Worm (Caenorhabditis elegans) whole organism, late embryonic: Measurements from ENCODE around the gene lmd-4.
"Not testable (repeated sequence)": the region's sequence is repeated elsewhere in the genome, so short reads cannot be mapped to it uniquely, and the experiment has no call there.

Experiments used
- C08G9.2 ChIP-seq: sonication (generic microtip); optimal IDR thresholded peaks from 2 replicates; lab custom pipeline; 2016; ENCODE audit warnings: mild to moderate bottlenecking, missing genetic modification characterization, moderate library complexity, missing compliant biosample characterization
- C38D4.7 ChIP-seq: fragments of 200-800 bp; sonication (Bioruptor generic); optimal IDR thresholded peaks from 2 replicates; lab custom pipeline; 2018; ENCODE audit warnings: mild to moderate bottlenecking, missing genetic modification characterization, moderate library complexity, missing compliant biosample characterization
- K09A11.1 ChIP-seq: sonication (generic microtip); optimal IDR thresholded peaks from 2 replicates; lab custom pipeline; 2017; ENCODE audit warnings: antibody characterized with exemption, mild to moderate bottlenecking, missing genetic modification characterization, missing compliant biosample characterization; ENCODE audit not compliant: insufficient read depth
- ahr-1 ChIP-seq: sonication (generic microtip); optimal IDR thresholded peaks from 2 replicates; lab custom pipeline; 2016; ENCODE audit warnings: missing genetic modification characterization, missing compliant biosample characterization
- ama-1 ChIP-seq: fragments of 150-350 bp; optimal IDR thresholded peaks from 2 replicates; lab custom pipeline; 2014
- ceh-18 ChIP-seq: sonication (generic microtip); optimal IDR thresholded peaks from 2 replicates; lab custom pipeline; 2016; ENCODE audit warnings: missing genetic modification characterization, missing compliant biosample characterization
- ceh-2 ChIP-seq: sonication (generic microtip); optimal IDR thresholded peaks from 2 replicates; lab custom pipeline; 2016; ENCODE audit warnings: missing genotype, missing genetic modification characterization, missing compliant biosample characterization
- ceh-22 ChIP-seq: sonication (generic microtip); optimal IDR thresholded peaks from 2 replicates; lab custom pipeline; 2017; ENCODE audit warnings: missing biosample characterization, missing genetic modification characterization
- ceh-24 ChIP-seq: sonication (generic microtip); optimal IDR thresholded peaks from 2 replicates; lab custom pipeline; 2016; ENCODE audit warnings: mild to moderate bottlenecking, missing genetic modification characterization, missing compliant biosample characterization
- ceh-30 ChIP-seq: fragments of 150-350 bp; optimal IDR thresholded peaks from 2 replicates; lab custom pipeline; 2014; ENCODE audit warnings: missing biosample characterization, missing genetic modification characterization
- ceh-34 ChIP-seq: sonication (generic microtip); optimal IDR thresholded peaks from 2 replicates; lab custom pipeline; 2016; ENCODE audit warnings: mild to moderate bottlenecking, missing genetic modification characterization, missing compliant biosample characterization
- ceh-45 ChIP-seq: fragments of 200-800 bp; sonication (Bioruptor generic); IDR thresholded peaks from 2 replicates; pipeline ENCODE4 v1.3.6; 2022; ENCODE audit warnings: missing genetic modification reagents, missing genetic modification characterization, missing compliant biosample characterization
- ceh-48 ChIP-seq: sonication (generic microtip); optimal IDR thresholded peaks from 2 replicates; lab custom pipeline; 2016; ENCODE audit warnings: missing genetic modification characterization, inconsistent platforms, missing compliant biosample characterization
- ceh-6 ChIP-seq: fragments of 200-800 bp; sonication (Bioruptor generic); optimal IDR thresholded peaks from 2 replicates; lab custom pipeline; 2018; ENCODE audit warnings: mild to moderate bottlenecking, missing genetic modification characterization, missing compliant biosample characterization
- elt-2 ChIP-seq: sonication (generic microtip); optimal IDR thresholded peaks from 2 replicates; lab custom pipeline; 2016; ENCODE audit warnings: missing genetic modification reagents, missing genetic modification characterization, missing compliant biosample characterization
- elt-4 ChIP-seq: sonication (generic microtip); optimal IDR thresholded peaks from 2 replicates; lab custom pipeline; 2016; ENCODE audit warnings: missing genetic modification characterization, missing compliant biosample characterization
- ets-4 ChIP-seq: sonication (generic microtip); optimal IDR thresholded peaks from 2 replicates; lab custom pipeline; 2016; ENCODE audit warnings: missing genetic modification characterization, missing compliant biosample characterization
- eyg-1 ChIP-seq: sonication (generic microtip); optimal IDR thresholded peaks from 2 replicates; lab custom pipeline; 2016; ENCODE audit warnings: missing genotype, missing genetic modification characterization, missing compliant biosample characterization
- fax-1 ChIP-seq: sonication (generic microtip); optimal IDR thresholded peaks from 2 replicates; lab custom pipeline; 2016; ENCODE audit warnings: missing genotype, missing genetic modification characterization, missing compliant biosample characterization
- fkh-10 ChIP-seq: fragments of 150-350 bp; optimal IDR thresholded peaks from 2 replicates; lab custom pipeline; 2014; ENCODE audit warnings: missing biosample characterization, missing genetic modification reagents, missing genetic modification characterization
- gmeb-2 ChIP-seq: sonication (generic microtip); optimal IDR thresholded peaks from 2 replicates; lab custom pipeline; 2016; ENCODE audit warnings: missing genetic modification characterization, inconsistent platforms, missing compliant biosample characterization
- hlh-13 ChIP-seq: fragments of 200-800 bp; sonication (Bioruptor generic); optimal IDR thresholded peaks from 2 replicates; lab custom pipeline; 2018; ENCODE audit warnings: mild to moderate bottlenecking, missing genetic modification characterization, missing compliant biosample characterization
- hlh-30 ChIP-seq: sonication (generic microtip); optimal IDR thresholded peaks from 2 replicates; lab custom pipeline; 2017; ENCODE audit warnings: antibody characterized with exemption, missing genetic modification characterization, missing compliant biosample characterization; ENCODE audit not compliant: insufficient read depth
- hlh-8 ChIP-seq: sonication (generic microtip); optimal IDR thresholded peaks from 2 replicates; lab custom pipeline; 2016; ENCODE audit warnings: missing genotype, missing genetic modification characterization, missing compliant biosample characterization
- lim-6 ChIP-seq: sonication (generic microtip); optimal IDR thresholded peaks from 2 replicates; lab custom pipeline; 2016; ENCODE audit warnings: missing genetic modification characterization, missing compliant biosample characterization
- mec-3 ChIP-seq: sonication (generic microtip); optimal IDR thresholded peaks from 2 replicates; lab custom pipeline; 2016; ENCODE audit warnings: borderline replicate concordance, missing genetic modification characterization, missing compliant biosample characterization
- nfya-1 ChIP-seq: sonication (generic microtip); optimal IDR thresholded peaks from 2 replicates; lab custom pipeline; 2017; ENCODE audit warnings: missing genetic modification characterization, mild to moderate bottlenecking, missing compliant biosample characterization, antibody characterized with exemption, moderate library complexity
- nhr-232 ChIP-seq: sonication (generic microtip); optimal IDR thresholded peaks from 2 replicates; lab custom pipeline; 2016; ENCODE audit warnings: missing genetic modification characterization, missing compliant biosample characterization
- npax-4 ChIP-seq: sonication (generic microtip); optimal IDR thresholded peaks from 2 replicates; lab custom pipeline; 2016; ENCODE audit warnings: missing genetic modification characterization, missing compliant biosample characterization
- odd-2 ChIP-seq: sonication (generic microtip); optimal IDR thresholded peaks from 2 replicates; lab custom pipeline; 2017; ENCODE audit warnings: antibody characterized with exemption, mild to moderate bottlenecking, missing genetic modification characterization, missing compliant biosample characterization
- pqm-1 ChIP-seq: sonication (generic microtip); optimal IDR thresholded peaks from 2 replicates; lab custom pipeline; 2016; ENCODE audit warnings: missing genetic modification characterization, missing compliant biosample characterization
- pros-1 ChIP-seq: fragments of 150-350 bp; optimal IDR thresholded peaks from 2 replicates; lab custom pipeline; 2014; ENCODE audit warnings: missing biosample characterization, missing genetic modification reagents, missing genetic modification characterization
- rnt-1 ChIP-seq: sonication (generic microtip); optimal IDR thresholded peaks from 2 replicates; lab custom pipeline; 2016; ENCODE audit warnings: missing genetic modification characterization, missing compliant biosample characterization
- syd-9 ChIP-seq: sonication (generic microtip); optimal IDR thresholded peaks from 2 replicates; lab custom pipeline; 2016; ENCODE audit warnings: mild to moderate bottlenecking, missing genetic modification characterization, moderate library complexity, missing compliant biosample characterization
- tbx-2 ChIP-seq: sonication (generic microtip); optimal IDR thresholded peaks from 2 replicates; lab custom pipeline; 2016; ENCODE audit warnings: missing genetic modification characterization, missing compliant biosample characterization
- tbx-7 ChIP-seq: sonication (generic microtip); optimal IDR thresholded peaks from 2 replicates; lab custom pipeline; 2016; ENCODE audit warnings: missing genotype, missing genetic modification characterization, missing compliant biosample characterization
- ttx-3 ChIP-seq: sonication (generic microtip); optimal IDR thresholded peaks from 2 replicates; lab custom pipeline; 2016; ENCODE audit warnings: missing genetic modification reagents, missing genetic modification characterization, missing compliant biosample characterization
- unc-3 ChIP-seq, 2 experiments: fragments of 200-800 bp in 1 of 2; sonication (Bioruptor generic) in 1 of 2; sonication (generic microtip) in 1 of 2; conservative IDR thresholded peaks in 1 of 2; optimal IDR thresholded peaks in 1 of 2; 2 replicates each; pipeline versions ENCODE4 v1.3.6 to Lab custom; 2016 to 2022; ENCODE audit warnings: missing compliant biosample characterization in 2 of 2, missing genetic modification characterization in 2 of 2, missing genetic modification reagents in 1 of 2
- unc-42 ChIP-seq: sonication (generic microtip); optimal IDR thresholded peaks from 2 replicates; lab custom pipeline; 2016; ENCODE audit warnings: missing genotype, missing genetic modification characterization, missing compliant biosample characterization
- unc-86 ChIP-seq: sonication (generic microtip); optimal IDR thresholded peaks from 2 replicates; lab custom pipeline; 2016; ENCODE audit warnings: missing genetic modification characterization, missing compliant biosample characterization
- zip-5 ChIP-seq: sonication (generic microtip); optimal IDR thresholded peaks from 2 replicates; lab custom pipeline; 2016; ENCODE audit warnings: missing genetic modification characterization, missing compliant biosample characterization
- ztf-16 ChIP-seq: sonication (generic microtip); optimal IDR thresholded peaks from 2 replicates; lab custom pipeline; 2017; ENCODE audit warnings: missing genetic modification characterization, missing compliant biosample characterization

Gene lmd-4

DNA sequence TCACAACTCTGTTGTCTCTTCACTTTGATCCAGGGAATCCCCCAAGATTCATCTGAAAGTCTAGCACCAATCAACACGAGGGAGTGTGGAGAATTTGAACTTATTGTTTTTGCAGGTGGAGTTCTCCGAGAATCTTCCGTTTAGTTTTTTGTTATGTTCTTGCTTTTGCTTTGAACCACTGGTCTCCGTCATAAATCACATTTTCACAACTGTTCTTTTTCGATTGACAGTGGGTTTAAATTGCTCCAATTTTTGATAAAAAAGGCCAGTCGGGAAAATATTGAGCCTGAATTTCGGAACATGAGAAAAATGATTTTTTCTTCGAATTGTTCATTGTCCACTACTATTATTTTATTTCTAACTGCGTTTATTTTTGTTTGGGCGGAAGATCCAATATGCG is 1.1 kb upstream of the lmd-4 start, which contains the start of gene F10G2.10:
Gene F10G2.10, plus strand, starts transcription at position 301 of the 400 bp plus-strand sequence.
- TF ChIP-seq ceh-45 (GFP tag; lab: Robert Waterston, UW) (no peak), fkh-10 (GFP tag; lab: Kevin White, UChicago) (no peak), syd-9 (no peak), tbx-2 (tag; lab: Kevin White, UChicago) (no peak), tbx-7 (tag; lab: Kevin White, UChicago) (no peak), ceh-34 (tag; lab: Kevin White, UChicago) (no peak), rnt-1 (tag; lab: Kevin White, UChicago) (no peak), ahr-1 (no peak), npax-4 (no peak)
- TF ChIP-seq, all 69 proteins: peak for 0

DNA sequence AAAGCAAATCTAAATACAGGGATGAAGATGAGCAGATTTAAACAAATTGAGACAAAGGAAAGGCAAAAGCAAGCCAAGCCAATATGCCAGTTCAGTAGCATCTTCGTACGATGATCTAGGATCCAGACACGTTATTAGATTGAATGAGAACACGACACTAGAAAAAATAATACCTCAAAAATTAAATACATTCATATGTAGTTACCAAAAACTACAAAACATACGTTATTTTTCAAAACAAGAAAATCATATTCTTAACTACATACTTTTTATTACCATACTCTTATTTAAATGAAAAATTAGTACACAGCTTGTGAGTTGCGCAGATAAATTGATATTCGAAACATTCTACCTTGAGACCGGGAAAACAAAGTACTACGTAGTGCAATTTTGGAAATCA is 7.6 kb downstream of the lmd-4 start, which contains the start of gene srx-6:
Gene srx-6, minus strand, starts transcription at position 101 of the 400 bp plus-strand sequence.
- TF ChIP-seq nhr-232 (tag; lab: Kevin White, UChicago) (no peak), unc-86 (no peak)

DNA sequence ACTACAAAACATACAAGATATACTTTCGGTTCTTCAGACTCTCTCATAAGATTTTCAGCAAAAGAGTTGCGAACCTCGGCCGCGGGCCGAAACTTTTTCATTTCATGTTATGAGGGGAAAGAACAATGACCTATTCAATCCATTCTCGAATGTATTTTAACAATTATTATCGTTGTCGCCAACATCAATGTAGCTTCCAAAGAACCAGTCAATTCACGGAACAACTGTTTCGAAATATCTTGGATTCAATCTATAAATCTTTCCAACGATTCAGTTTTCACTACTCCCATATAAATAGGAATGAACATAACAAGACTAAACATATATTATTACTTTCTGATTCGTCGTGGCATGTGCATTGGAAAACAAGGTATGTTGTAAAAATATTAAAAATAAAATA is 13.7 kb downstream of the lmd-4 start, which contains the start of gene F07G11.1:
Gene F07G11.1, plus strand, starts transcription at position 301 of the 400 bp plus-strand sequence.
- TF ChIP-seq ceh-18 (tag; lab: Kevin White, UChicago) (no peak), pqm-1 (tag; lab: Kevin White, UChicago) (no peak), ztf-16 (tag; lab: Kevin White, UChicago) (no peak), elt-4 (tag; lab: Kevin White, UChicago) (no peak), nfya-1 (tag; lab: Kevin White, UChicago) (no peak), rnt-1 (tag; lab: Kevin White, UChicago) (no peak)

DNA sequence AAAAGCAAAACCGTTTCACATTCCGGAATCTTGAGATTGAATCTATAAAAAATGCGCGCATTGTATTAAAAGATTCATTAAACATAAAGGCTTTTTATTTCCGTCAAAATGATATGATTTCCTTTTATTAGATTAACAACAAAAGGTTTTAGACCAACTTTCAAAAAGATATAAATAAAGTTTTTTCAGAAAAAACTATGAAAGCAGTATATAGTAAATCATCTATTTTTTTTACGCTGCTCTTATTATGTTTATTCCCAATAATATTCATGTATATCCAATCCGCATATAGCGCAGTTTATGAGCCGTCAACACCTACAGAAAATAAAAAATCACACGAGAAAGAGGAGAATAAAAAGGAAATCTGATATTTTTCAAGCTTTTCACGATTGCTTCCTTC is 16.3 kb downstream of the lmd-4 start, which contains the start of gene F07G11.2:
Gene F07G11.2, plus strand, starts transcription at position 301 of the 400 bp plus-strand sequence.
- TF ChIP-seq fax-1, tbx-2, nfya-1 (tag; lab: Kevin White, UChicago): not testable (repeated sequence)

DNA sequence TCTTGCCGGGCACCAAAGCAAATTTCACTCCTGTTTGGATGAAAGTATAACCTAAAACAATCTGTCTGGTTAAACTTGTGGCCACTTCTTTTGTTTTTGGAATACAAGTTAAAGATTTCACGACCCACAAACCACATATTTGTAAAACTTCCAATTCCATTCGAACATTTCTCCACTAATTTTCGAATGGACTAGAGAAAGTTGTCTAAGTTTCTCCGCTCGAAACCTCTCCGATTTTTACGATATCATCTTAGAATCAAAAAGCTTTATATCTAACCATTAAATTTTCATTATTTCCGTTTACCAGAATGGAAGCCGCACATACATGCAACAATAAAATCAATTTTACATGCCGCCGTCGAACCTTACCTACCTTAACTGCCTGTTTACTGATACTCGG is 22.3 kb downstream of the lmd-4 start, which contains the start of gene F07G11.3:
Gene F07G11.3, plus strand, starts transcription at position 301 of the 400 bp plus-strand sequence.
- TF ChIP-seq zip-5 (tag; lab: Kevin White, UChicago) = no peak
- no peak for TF ChIP-seq ceh-22 (tag; lab: Kevin White, UChicago)
- no peak for TF ChIP-seq hlh-13
- TF ChIP-seq pros-1 (tag; lab: Kevin White, UChicago) = no peak
- TF ChIP-seq npax-4 = no peak
- TF ChIP-seq hlh-30 (tag; lab: Kevin White, UChicago) = no peak
- no peak for TF ChIP-seq C38D4.7 (GFP tag; lab: Kevin White, UChicago)
- TF ChIP-seq ceh-2 = no peak
- no peak for TF ChIP-seq ceh-24 (tag; lab: Kevin White, UChicago)
- TF ChIP-seq ceh-48 (tag; lab: Kevin White, UChicago) = no peak
- TF ChIP-seq K09A11.1 (tag; lab: Kevin White, UChicago) = no peak
- TF ChIP-seq, all 69 proteins: peak for 0

DNA sequence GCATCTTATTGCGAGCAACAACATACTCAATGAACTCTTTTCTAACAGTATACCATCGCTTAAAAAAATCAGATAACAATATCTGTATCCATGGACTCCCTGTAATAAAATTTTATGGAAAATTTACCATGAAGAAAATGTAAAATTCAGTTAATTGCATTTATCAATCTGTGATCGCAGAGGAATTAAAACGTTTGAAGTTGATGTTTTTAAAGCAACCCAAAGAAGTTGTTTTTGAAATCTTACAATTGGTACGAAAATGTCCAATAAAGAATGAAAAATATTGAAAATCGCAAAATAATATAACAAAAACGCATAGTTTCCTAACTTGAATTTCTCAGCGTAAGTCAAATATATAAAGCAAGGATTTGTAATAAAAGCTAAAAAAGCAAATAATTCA is 23.5 kb downstream of the lmd-4 start, which contains the start of gene srj-32:
Gene srj-32, minus strand, starts transcription at position 101 of the 400 bp plus-strand sequence.
- TF ChIP-seq elt-4 (tag; lab: Kevin White, UChicago) (no peak), mec-3 (tag; lab: Kevin White, UChicago) (no peak), elt-2 (tag; lab: Kevin White, UChicago) (no peak), ceh-30 (no peak), ttx-3 (tag; lab: Kevin White, UChicago) (no peak), ama-1 (no peak), hlh-8 (tag; lab: Kevin White, UChicago) (no peak), eyg-1 (tag; lab: Kevin White, UChicago) (no peak), ceh-6 (no peak), unc-42 (tag; lab: Kevin White, UChicago) (no peak), odd-2 (no peak), ets-4 (tag; lab: Kevin White, UChicago) (no peak), C08G9.2 (no peak), unc-3 (GFP tag; conservative IDR thresholded peaks at IDR 0.05; lab: Robert Waterston, UW) (no peak), unc-3 (tag; optimal IDR thresholded peaks at IDR 0.05; lab: Kevin White, UChicago) (no peak), lim-6 (tag; lab: Kevin White, UChicago) (no peak), zip-5 (tag; lab: Kevin White, UChicago) (no peak), fkh-10 (GFP tag; lab: Kevin White, UChicago) (no peak), ceh-22 (tag; lab: Kevin White, UChicago) (no peak), gmeb-2 (tag; lab: Kevin White, UChicago) (no peak)
